Fruit fly (Drosophila melanogaster) whole organism, wandering third instar larva: ENCODE results near the gene RpS25.

Experiments
- CrebA ChIP-seq: fragments of 200-800 bp; sonication (Bioruptor generic); optimal IDR thresholded peaks from 2 replicates; lab custom pipeline; 2016; ENCODE audit warnings: missing biosample characterization, mild to moderate bottlenecking, missing genetic modification characterization, borderline replicate concordance
- Hr78 ChIP-seq: fragments of >200 bp; optimal IDR thresholded peaks from 2 replicates; lab custom pipeline; 2017; ENCODE audit warnings: missing biosample characterization, missing genetic modification characterization
- OdsH ChIP-seq: fragments of 200-800 bp; sonication (Bioruptor generic); optimal IDR thresholded peaks from 2 replicates; lab custom pipeline; 2016; ENCODE audit warnings: missing biosample characterization, mild to moderate bottlenecking, missing genetic modification characterization
- Rel ChIP-seq, 2 experiments: fragments of 200-800 bp; sonication (Bioruptor generic) in 1 of 2; optimal IDR thresholded peaks; 2 replicates in 1 of 2; 3 replicates in 1 of 2; lab custom pipeline; 2016 to 2019; ENCODE audit warnings: mild to moderate bottlenecking in 2 of 2, missing biosample characterization in 2 of 2, missing genetic modification characterization in 2 of 2, moderate library complexity in 1 of 2
- fru ChIP-seq: fragments of 200-800 bp; sonication (Bioruptor generic); optimal IDR thresholded peaks from 3 replicates; lab custom pipeline; 2016; ENCODE audit warnings: missing biosample characterization, mild to moderate bottlenecking, missing genetic modification characterization
- lola ChIP-seq: fragments of >200 bp; optimal IDR thresholded peaks from 2 replicates; lab custom pipeline; 2017; ENCODE audit warnings: missing biosample characterization, missing genetic modification characterization

DNA sequence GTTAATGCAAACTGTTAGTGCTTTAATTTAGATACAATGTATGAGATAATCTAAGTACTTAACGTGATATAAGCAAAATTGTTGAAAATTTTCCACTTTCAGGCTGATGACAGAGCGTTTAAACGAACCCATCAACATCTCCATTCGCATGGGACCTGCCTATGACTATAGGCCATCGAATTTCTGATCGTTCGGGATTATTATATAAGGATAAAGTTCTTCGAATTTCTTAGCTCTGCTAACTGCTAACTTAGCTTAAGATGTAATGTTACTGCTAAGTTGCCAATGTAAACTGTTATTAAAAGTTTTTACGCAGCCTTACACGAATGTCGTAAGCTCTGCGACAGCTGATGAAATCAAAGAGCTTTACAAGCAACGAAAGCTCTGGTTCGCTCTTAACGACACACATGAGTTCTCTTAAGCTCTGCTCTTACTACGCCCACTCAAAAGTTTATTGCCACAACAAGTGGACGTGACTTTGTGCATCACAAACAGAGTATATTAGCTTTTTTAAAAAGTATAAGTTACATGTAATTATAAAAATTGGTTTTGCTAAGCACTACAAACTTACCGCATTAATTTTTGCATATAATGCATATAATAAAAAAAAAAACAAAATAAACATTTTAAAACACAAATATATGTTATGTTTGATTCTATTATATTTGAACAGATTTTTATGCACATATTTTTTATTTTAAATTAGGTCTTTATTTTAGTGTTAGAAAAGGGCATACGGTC, 19.3 kb downstream of the RpS25 start:
- TF ChIP-seq fru (GFP tag; lab: Kevin White, UChicago) (peak; percentile 96), CrebA (GFP tag; lab: Kevin White, UChicago) (no peak), Rel (GFP tag; optimal IDR thresholded peaks at IDR 0.05; lab: Kevin White, UChicago) (peak; percentile 73), Rel (tag; optimal IDR thresholded peaks at IDR 0.05; lab: Kevin White, UChicago) (peak; percentile 65), lola (GFP tag; lab: Kevin White, UChicago) (no peak), Hr78 (no peak), OdsH (peak; percentile 96)
